Fruit fly (Drosophila melanogaster) whole organism, embryonic: ENCODE results near the gene CG3587.
A peak's percentile ranks its signal among the peaks of the same experiment; 100 is the strongest.

Source experiments
- ATbp ChIP-seq: fragments of 200-800 bp; sonication (Bioruptor generic); optimal IDR thresholded peaks from 2 replicates; lab custom pipeline; 2017; ENCODE audit warnings: missing biosample characterization, mild to moderate bottlenecking, missing genetic modification characterization, missing genetic modification reagents
- Adf1 ChIP-seq: fragments of 200-800 bp; sonication (Bioruptor generic); IDR thresholded peaks from 2 replicates; pipeline ENCODE4 v1.3.6; 2022; ENCODE audit warnings: missing biosample characterization, missing genetic modification characterization
- Bgb ChIP-seq: fragments of 200-800 bp; sonication (Bioruptor generic); IDR thresholded peaks from 2 replicates; pipeline ENCODE4 v1.3.6; 2022; ENCODE audit warnings: missing biosample characterization, missing genetic modification characterization; ENCODE audit not compliant: partially characterized antibody
- CG10209 ChIP-seq: fragments of 200-800 bp; sonication (Bioruptor generic); optimal IDR thresholded peaks from 3 replicates; lab custom pipeline; 2017; ENCODE audit warnings: missing biosample characterization, mild to moderate bottlenecking, missing genetic modification characterization, missing genetic modification reagents
- CG12236 ChIP-seq: fragments of 200-800 bp; sonication (Bioruptor generic); optimal IDR thresholded peaks from 2 replicates; lab custom pipeline; 2016; ENCODE audit warnings: missing biosample characterization, missing genetic modification characterization
- CG15269 ChIP-seq: fragments of 200-800 bp; sonication (Bioruptor generic); optimal IDR thresholded peaks from 2 replicates; lab custom pipeline; 2018; ENCODE audit warnings: missing biosample characterization, mild to moderate bottlenecking, missing genetic modification characterization, moderate library complexity
- CG17186 ChIP-seq: fragments of 200-800 bp; sonication (Bioruptor generic); optimal IDR thresholded peaks from 3 replicates; lab custom pipeline; 2017; ENCODE audit warnings: missing biosample characterization, missing genetic modification reagents, missing genetic modification characterization
- CG17829 ChIP-seq: fragments of 200-800 bp; optimal IDR thresholded peaks from 2 replicates; lab custom pipeline; 2019; ENCODE audit warnings: missing biosample characterization, mild to moderate bottlenecking, missing genetic modification characterization, moderate library complexity
- CG18262 ChIP-seq: fragments of 200-800 bp; optimal IDR thresholded peaks from 3 replicates; lab custom pipeline; 2019; ENCODE audit warnings: missing biosample characterization, mild to moderate bottlenecking, missing genetic modification characterization, moderate library complexity
- CG18476 ChIP-seq: fragments of 200-800 bp; sonication (Bioruptor generic); optimal IDR thresholded peaks from 2 replicates; lab custom pipeline; 2016; ENCODE audit warnings: missing biosample characterization, mild to moderate bottlenecking, missing genetic modification characterization
- CG3995 ChIP-seq: fragments of 200-800 bp; sonication (Bioruptor generic); optimal IDR thresholded peaks from 3 replicates; lab custom pipeline; 2016; ENCODE audit warnings: missing biosample characterization, missing genetic modification characterization
- CG4617 ChIP-seq: fragments of 200-800 bp; sonication (Bioruptor generic); optimal IDR thresholded peaks from 3 replicates; lab custom pipeline; 2016; ENCODE audit warnings: missing biosample characterization, missing genetic modification characterization, borderline replicate concordance
- CG6175 ChIP-seq: fragments of 200-800 bp; sonication (Bioruptor generic); IDR thresholded peaks from 3 replicates; pipeline ENCODE4 v1.3.6; 2022; ENCODE audit warnings: missing biosample characterization, missing genetic modification characterization
- CG8089 ChIP-seq: fragments of 200-800 bp; sonication (Bioruptor generic); optimal IDR thresholded peaks from 3 replicates; lab custom pipeline; 2016; ENCODE audit warnings: missing biosample characterization, missing genetic modification characterization
- CG8924 ChIP-seq: fragments of 200-800 bp; optimal IDR thresholded peaks from 3 replicates; lab custom pipeline; 2019; ENCODE audit warnings: missing biosample characterization, mild to moderate bottlenecking, missing genetic modification characterization, moderate library complexity
- CG9817 ChIP-seq: fragments of 200-800 bp; sonication (Bioruptor generic); optimal IDR thresholded peaks from 2 replicates; lab custom pipeline; 2018; ENCODE audit warnings: missing biosample characterization, mild to moderate bottlenecking, missing genetic modification characterization, moderate library complexity
- CrebB ChIP-seq: fragments of 200-800 bp; sonication (Bioruptor generic); optimal IDR thresholded peaks from 3 replicates; lab custom pipeline; 2018; ENCODE audit warnings: missing biosample characterization, mild to moderate bottlenecking, missing genetic modification characterization
- D19B ChIP-seq: fragments of 200-800 bp; sonication (Bioruptor generic); optimal IDR thresholded peaks from 2 replicates; lab custom pipeline; 2017; ENCODE audit warnings: missing biosample characterization, mild to moderate bottlenecking, missing genetic modification characterization
- Dad ChIP-seq: fragments of 200-800 bp; sonication (Bioruptor generic); optimal IDR thresholded peaks from 3 replicates; lab custom pipeline; 2016; ENCODE audit warnings: missing biosample characterization, missing genetic modification characterization
- Ets97D ChIP-seq: fragments of 200-800 bp; sonication (Bioruptor generic); optimal IDR thresholded peaks from 3 replicates; lab custom pipeline; 2016; ENCODE audit warnings: missing biosample characterization, missing genetic modification characterization
- HmgD ChIP-seq: fragments of 200-800 bp; sonication (Bioruptor generic); optimal IDR thresholded peaks from 3 replicates; lab custom pipeline; 2016; ENCODE audit warnings: missing biosample characterization, missing genetic modification characterization
- Hr51 ChIP-seq, 2 experiments: fragments of 200-800 bp; sonication (Bioruptor generic); optimal IDR thresholded peaks; 2 replicates in 1 of 2; 3 replicates in 1 of 2; lab custom pipeline; 2016 to 2018; ENCODE audit warnings: missing biosample characterization in 2 of 2, missing genetic modification characterization in 2 of 2, mild to moderate bottlenecking in 1 of 2, moderate library complexity in 1 of 2
- Lim3 ChIP-seq: fragments of 200-800 bp; sonication (Bioruptor generic); IDR thresholded peaks from 2 replicates; pipeline ENCODE4 v1.3.6; 2022; ENCODE audit warnings: missing biosample characterization, missing genetic modification characterization
- Meics ChIP-seq: fragments of 200-800 bp; sonication (Bioruptor generic); optimal IDR thresholded peaks from 2 replicates; lab custom pipeline; 2017; ENCODE audit warnings: missing biosample characterization, mild to moderate bottlenecking, missing genetic modification characterization
- NfI ChIP-seq: fragments of 200-800 bp; sonication (Bioruptor generic); optimal IDR thresholded peaks from 3 replicates; lab custom pipeline; 2018; ENCODE audit warnings: missing biosample characterization, mild to moderate bottlenecking, missing genetic modification characterization, moderate library complexity
- Oaz ChIP-seq: fragments of 200-800 bp; sonication (Bioruptor generic); IDR thresholded peaks from 2 replicates; pipeline ENCODE4 v1.3.6; 2022; ENCODE audit warnings: missing biosample characterization, missing genetic modification characterization
- Optix ChIP-seq: fragments of 200-800 bp; sonication (Bioruptor generic); IDR thresholded peaks from 3 replicates; pipeline ENCODE4 v1.3.6; 2022; ENCODE audit warnings: missing biosample characterization, missing genetic modification characterization
- Scr ChIP-seq: fragments of 200-800 bp; sonication (Bioruptor generic); IDR thresholded peaks from 2 replicates; pipeline ENCODE4 v1.3.6; 2022; ENCODE audit warnings: missing biosample characterization, missing genetic modification characterization; ENCODE audit not compliant: partially characterized antibody
- Side ChIP-seq: fragments of 200-800 bp; sonication (Bioruptor generic); optimal IDR thresholded peaks from 2 replicates; lab custom pipeline; 2016; ENCODE audit warnings: missing biosample characterization, missing genetic modification characterization
- Stat92E ChIP-seq, 3 experiments: fragments of >200 bp in 2 of 3; fragments of 200-800 bp in 1 of 3; sonication (Bioruptor generic) in 1 of 3; optimal IDR thresholded peaks; 2 replicates each; lab custom pipeline; 2017 to 2019; ENCODE audit warnings: missing biosample characterization in 3 of 3, missing genetic modification characterization in 3 of 3, mild to moderate bottlenecking in 1 of 3, moderate library complexity in 1 of 3
- Tbp ChIP-seq: fragments of >200 bp; optimal IDR thresholded peaks from 2 replicates; lab custom pipeline; 2018; ENCODE audit warnings: missing biosample characterization, missing genetic modification characterization
- Trl ChIP-seq, 3 experiments: fragments of >200 bp in 2 of 3; fragments of 200-800 bp in 1 of 3; sonication (Bioruptor generic) in 1 of 3; optimal IDR thresholded peaks; 2 replicates in 1 of 3; 3 replicates in 2 of 3; lab custom pipeline; 2016 to 2017; ENCODE audit warnings: missing biosample characterization in 1 of 3, missing genetic modification characterization in 1 of 3
- cato ChIP-seq: fragments of 200-800 bp; sonication (Bioruptor generic); optimal IDR thresholded peaks from 2 replicates; lab custom pipeline; 2016; ENCODE audit warnings: missing biosample characterization, missing genetic modification characterization, borderline replicate concordance
- chinmo ChIP-seq: fragments of 200-800 bp; sonication (Bioruptor generic); IDR thresholded peaks from 4 replicates; pipeline ENCODE4 v1.3.6; 2022; ENCODE audit warnings: missing biosample characterization, missing genetic modification characterization; ENCODE audit not compliant: partially characterized antibody
- cwo ChIP-seq: fragments of 200-800 bp; sonication (Bioruptor generic); optimal IDR thresholded peaks from 3 replicates; lab custom pipeline; 2017; ENCODE audit warnings: missing biosample characterization, missing genetic modification characterization, mild to moderate bottlenecking, moderate library complexity, missing genetic modification reagents
- esg ChIP-seq: fragments of 200-800 bp; sonication (Bioruptor generic); conservative IDR thresholded peaks from 2 replicates; pipeline ENCODE4 v1.3.6; 2022; ENCODE audit warnings: missing biosample characterization, missing genetic modification characterization
- grau ChIP-seq: fragments of 200-800 bp; optimal IDR thresholded peaks from 3 replicates; lab custom pipeline; 2019; ENCODE audit warnings: missing biosample characterization, mild to moderate bottlenecking, missing genetic modification characterization, moderate library complexity
- gt ChIP-seq: fragments of 200-800 bp; sonication (Bioruptor generic); IDR thresholded peaks from 2 replicates; pipeline ENCODE4 v1.3.6; 2022; ENCODE audit warnings: missing biosample characterization, missing genetic modification characterization
- org-1 ChIP-seq: fragments of 200-800 bp; sonication (Bioruptor generic); optimal IDR thresholded peaks from 2 replicates; lab custom pipeline; 2017; ENCODE audit warnings: missing biosample characterization, missing genetic modification characterization
- pan ChIP-seq, 4 experiments: fragments of >200 bp in 3 of 4; fragments of 200-800 bp in 1 of 4; sonication (Bioruptor generic) in 1 of 4; optimal IDR thresholded peaks in 3 of 4; IDR thresholded peaks in 1 of 4; 2 replicates each; pipeline versions ENCODE4 v1.3.6 to Lab custom; 2017 to 2022; ENCODE audit warnings: missing biosample characterization in 2 of 4, missing genetic modification characterization in 2 of 4, mixed read lengths in 1 of 4
- psq ChIP-seq: fragments of 200-800 bp; sonication (Bioruptor generic); optimal IDR thresholded peaks from 2 replicates; lab custom pipeline; 2017; ENCODE audit warnings: missing biosample characterization, missing genetic modification characterization
- rib ChIP-seq: fragments of 200-800 bp; sonication (Bioruptor generic); IDR thresholded peaks from 2 replicates; pipeline ENCODE4 v1.3.6; 2022; ENCODE audit warnings: missing biosample characterization, missing genetic modification characterization
- slbo ChIP-seq: fragments of 200-800 bp; sonication (Bioruptor generic); IDR thresholded peaks from 2 replicates; pipeline ENCODE4 v1.3.6; 2022; ENCODE audit warnings: missing biosample characterization, missing genetic modification characterization
- tll ChIP-seq, 2 experiments: fragments of 200-800 bp in 1 of 2; fragments of >200 bp in 1 of 2; sonication (Bioruptor generic) in 1 of 2; optimal IDR thresholded peaks; 2 replicates each; lab custom pipeline; 2017 to 2019; ENCODE audit warnings: missing biosample characterization in 2 of 2, missing genetic modification characterization in 2 of 2, mild to moderate bottlenecking in 1 of 2, moderate library complexity in 1 of 2
- vvl ChIP-seq: fragments of 200-800 bp; sonication (Bioruptor generic); IDR thresholded peaks from 2 replicates; pipeline ENCODE4 v1.3.6; 2022; ENCODE audit warnings: missing biosample characterization, missing genetic modification characterization
- yki ChIP-seq: fragments of >200 bp; optimal IDR thresholded peaks from 3 replicates; lab custom pipeline; 2018

CG3587 gene

dm6 chrX:1984175-1984973 is 44.3 kb downstream of the CG3587 start (continued):
- TF ChIP-seq grau (tag; lab: Kevin White, UChicago) (peak; percentile 81), cwo (GFP tag; lab: Kevin White, UChicago) (peak; percentile 49), Lim3 (no peak), slbo (GFP tag; lab: Robert Waterston, UW) (peak; percentile 70), org-1 (GFP tag; lab: Kevin White, UChicago) (peak; percentile 75), esg (GFP tag; lab: Robert Waterston, UW) (peak; percentile 76), CG18262 (peak; percentile 83), Bgb (GFP tag; lab: Robert Waterston, UW) (no peak), Hr51 (GFP tag; optimal IDR thresholded peaks at IDR 0.05; lab: Kevin White, UChicago) (peak; percentile 50 to 86), yki (lab: Kevin White, UChicago) (no peak), Tbp (GFP tag; lab: Kevin White, UChicago) (no peak), CG17829 (tag; lab: Kevin White, UChicago) (peak; percentile 72), D19B (GFP tag; lab: Kevin White, UChicago) (peak; percentile 24), NfI (GFP tag; lab: Kevin White, UChicago) (peak; percentile 73), CG6175 (GFP tag; lab: Robert Waterston, UW) (peak; percentile 63; the same call in 2 of the 3 replicates), vvl (GFP tag; lab: Robert Waterston, UW) (peak; percentile 78), Adf1 (peak; percentile 14), CG4617 (GFP tag; lab: Kevin White, UChicago) (peak; percentile 1), Oaz (peak; percentile 45; the same call in 1 of the 2 replicates), cato (GFP tag; lab: Kevin White, UChicago) (peak; percentile 29), CG18476 (GFP tag; lab: Kevin White, UChicago) (peak; percentile 67), Stat92E (GFP tag; optimal IDR thresholded peaks at IDR 0.05; lab: Kevin White, UChicago) (peak in 1 of 3 experiments; percentile 32), CG9817 (tag; lab: Kevin White, UChicago) (peak; percentile 63), CG3995 (GFP tag; lab: Kevin White, UChicago) (peak; percentile 28), CG17186 (GFP tag; lab: Kevin White, UChicago) (peak; percentile 36), Scr (GFP tag; lab: Robert Waterston, UW) (no peak), tll (GFP tag; optimal IDR thresholded peaks at IDR 0.05; lab: Kevin White, UChicago) (no peak), Dad (GFP tag; lab: Kevin White, UChicago) (peak; percentile 22), HmgD (GFP tag; lab: Kevin White, UChicago) (peak; percentile 24), ATbp (GFP tag; lab: Kevin White, UChicago) (peak; percentile 81), Optix (peak; percentile 82), CrebB (peak; percentile 65), CG8089 (peak; percentile 41), CG8924 (tag; lab: Kevin White, UChicago) (peak; percentile 85), CG12236 (GFP tag; lab: Kevin White, UChicago) (peak; percentile 22), CG15269 (tag; lab: Kevin White, UChicago) (peak; percentile 81), pan (optimal IDR thresholded peaks at IDR 0.05; lab: Kevin White, UChicago) (no peak), pan (GFP tag; optimal IDR thresholded peaks at IDR 0.05 in 1 of 2, IDR thresholded peaks at IDR 0.05 in 1 of 2) (peak in 1 of 2 experiments; percentile 80), chinmo (GFP tag; lab: Robert Waterston, UW) (0 out of 4 replicates have a peak, but pooled peaks have one; percentile 36), Trl (optimal IDR thresholded peaks at IDR 0.05; lab: Kevin White, UChicago) (no peak), Trl (GFP tag; optimal IDR thresholded peaks at IDR 0.05; lab: Kevin White, UChicago) (peak; percentile 25), psq (GFP tag; lab: Kevin White, UChicago) (peak; percentile 34), Side (GFP tag; lab: Kevin White, UChicago) (peak; percentile 2), gt (GFP tag; lab: Robert Waterston, UW) (peak; percentile 52; the same call in 1 of the 2 replicates), Ets97D (peak; percentile 30), CG10209 (peak; percentile 81), Meics (GFP tag; lab: Kevin White, UChicago) (peak; percentile 62), rib (GFP tag; lab: Robert Waterston, UW) (0 out of 2 replicates have a peak, but pooled peaks have one; percentile 9)
